Worm (Caenorhabditis elegans): ENCODE data around the gene D1053.2.

D1053.2 gene

ce11 chrX:11716463-11716960 lies 11.4 kb upstream of the D1053.2 start, which contains the start of gene C44C10.9:
TSS of gene C44C10.9 (minus strand) at chrX:11716513.
- no peak for TF ChIP-seq dao-5 (tag; optimal IDR thresholded peaks at IDR 0.05)
- no peak for TF ChIP-seq him-1 (tag; optimal IDR thresholded peaks at IDR 0.05)
- TF ChIP-seq W03F9.2 (tag; optimal IDR thresholded peaks at IDR 0.05) = no peak

ce11 chrX:11718751-11719150 lies 9.2 kb upstream of the D1053.2 start:
- TF ChIP-seq dao-5 (tag; optimal IDR thresholded peaks at IDR 0.05) (no peak), him-1 (tag; optimal IDR thresholded peaks at IDR 0.05) (no peak), W03F9.2 (tag; optimal IDR thresholded peaks at IDR 0.05) (no peak)

ce11 chrX:11720058-11720457 lies 7.9 kb upstream of the D1053.2 start:
- no peak for TF ChIP-seq him-1 (tag; optimal IDR thresholded peaks at IDR 0.05)
- no peak for TF ChIP-seq W03F9.2 (tag; optimal IDR thresholded peaks at IDR 0.05)
- TF ChIP-seq dao-5 (tag; optimal IDR thresholded peaks at IDR 0.05) = no peak

ce11 chrX:11723781-11724201 lies 4.2 kb upstream of the D1053.2 start, which contains the start of gene D1053.4:
TSS of gene D1053.4 (minus strand) at chrX:11723800.
- TF ChIP-seq W03F9.2 (tag; optimal IDR thresholded peaks at IDR 0.05) (no peak), dao-5 (tag; optimal IDR thresholded peaks at IDR 0.05) (no peak), him-1 (tag; optimal IDR thresholded peaks at IDR 0.05) (no peak)

- no peak for TF ChIP-seq W03F9.2 (tag; optimal IDR thresholded peaks at IDR 0.05)
- TF ChIP-seq dao-5 (tag; optimal IDR thresholded peaks at IDR 0.05) = no peak
- no peak for TF ChIP-seq him-1 (tag; optimal IDR thresholded peaks at IDR 0.05)
These were observed 2.3 kb upstream of the D1053.2 start for ce11 chrX:11725646-11726045.

- TF ChIP-seq W03F9.2 (tag; optimal IDR thresholded peaks at IDR 0.05) = no peak
- no peak for TF ChIP-seq him-1 (tag; optimal IDR thresholded peaks at IDR 0.05)
- TF ChIP-seq dao-5 (tag; optimal IDR thresholded peaks at IDR 0.05) = no peak
These were observed 1.5 kb upstream of the D1053.2 start for ce11 chrX:11726450-11726849.

ce11 chrX:11732752-11733151 lies 4.8 kb downstream of the D1053.2 start:
- TF ChIP-seq W03F9.2 (tag; optimal IDR thresholded peaks at IDR 0.05) = no peak
- TF ChIP-seq him-1 (tag; optimal IDR thresholded peaks at IDR 0.05) = no peak
- TF ChIP-seq dao-5 (tag; optimal IDR thresholded peaks at IDR 0.05) = no peak

ce11 chrX:11734110-11734509 lies 6.2 kb downstream of the D1053.2 start:
- TF ChIP-seq dao-5 (tag; optimal IDR thresholded peaks at IDR 0.05) = no peak
- no peak for TF ChIP-seq W03F9.2 (tag; optimal IDR thresholded peaks at IDR 0.05)
- no peak for TF ChIP-seq him-1 (tag; optimal IDR thresholded peaks at IDR 0.05)

ce11 chrX:11737053-11737452 lies 9.1 kb downstream of the D1053.2 start, which contains the start of gene D1053.3:
TSS of gene D1053.3 (minus strand) at chrX:11737153.
- TF ChIP-seq him-1 (tag; optimal IDR thresholded peaks at IDR 0.05) (no peak), W03F9.2 (tag; optimal IDR thresholded peaks at IDR 0.05) (no peak), dao-5 (tag; optimal IDR thresholded peaks at IDR 0.05) (no peak)

ce11 chrX:11738602-11739100 lies 10.7 kb downstream of the D1053.2 start, which contains the start of gene nspa-9:
TSS of gene nspa-9 (plus strand) at chrX:11739050.
- TF ChIP-seq him-1 (tag; optimal IDR thresholded peaks at IDR 0.05) (no peak), W03F9.2 (tag; optimal IDR thresholded peaks at IDR 0.05) (no peak), dao-5 (tag; optimal IDR thresholded peaks at IDR 0.05) (no peak)

- TF ChIP-seq W03F9.2 (tag; optimal IDR thresholded peaks at IDR 0.05) = no peak
- TF ChIP-seq dao-5 (tag; optimal IDR thresholded peaks at IDR 0.05) = no peak
- TF ChIP-seq him-1 (tag; optimal IDR thresholded peaks at IDR 0.05) = no peak
These were observed 15.8 kb downstream of the D1053.2 start for ce11 chrX:11743723-11744122.

ce11 chrX:11745821-11746485 lies 18.0 kb downstream of the D1053.2 start, which contains the start of gene C40H5.2:
TSS of gene C40H5.2 (plus strand) at chrX:11746076.
- no peak for TF ChIP-seq W03F9.2 (tag; optimal IDR thresholded peaks at IDR 0.05)
- no peak for TF ChIP-seq him-1 (tag; optimal IDR thresholded peaks at IDR 0.05)

ce11 chrX:11752289-11752688 lies 24.3 kb downstream of the D1053.2 start:
- TF ChIP-seq dao-5 (tag; optimal IDR thresholded peaks at IDR 0.05) (no peak), him-1 (tag; optimal IDR thresholded peaks at IDR 0.05) (no peak), W03F9.2 (tag; optimal IDR thresholded peaks at IDR 0.05) (no peak)

- TF ChIP-seq W03F9.2 (tag; optimal IDR thresholded peaks at IDR 0.05) = no peak
- no peak for TF ChIP-seq him-1 (tag; optimal IDR thresholded peaks at IDR 0.05)
- TF ChIP-seq dao-5 (tag; optimal IDR thresholded peaks at IDR 0.05) = no peak
These were observed 25.2 kb downstream of the D1053.2 start for ce11 chrX:11753155-11753554.

Measured in whole organism, L4/young adult.